Fruit fly (Drosophila melanogaster) whole organism, embryonic: ENCODE results near the gene COX6B.
A peak's percentile ranks its signal among the peaks of the same experiment; 100 is the strongest.

Source experiments
- Asciz ChIP-seq: fragments of 200-800 bp; sonication (Bioruptor generic); optimal IDR thresholded peaks from 2 replicates; lab custom pipeline; 2017; ENCODE audit warnings: missing biosample characterization, mild to moderate bottlenecking, missing genetic modification characterization, missing genetic modification reagents
- B-H2 ChIP-seq: fragments of 200-800 bp; sonication (Bioruptor generic); optimal IDR thresholded peaks from 2 replicates; lab custom pipeline; 2018; ENCODE audit warnings: missing biosample characterization, mild to moderate bottlenecking, missing genetic modification characterization
- CG11456 ChIP-seq: fragments of 200-800 bp; sonication (Bioruptor generic); IDR thresholded peaks from 3 replicates; pipeline ENCODE4 v1.3.6; 2022; ENCODE audit warnings: missing biosample characterization, missing genetic modification characterization
- CG11504 ChIP-seq: fragments of 200-800 bp; sonication (Bioruptor generic); optimal IDR thresholded peaks from 3 replicates; lab custom pipeline; 2019; ENCODE audit warnings: missing biosample characterization, mild to moderate bottlenecking, missing genetic modification characterization, moderate library complexity
- CG12744 ChIP-seq: fragments of 200-800 bp; sonication (Bioruptor generic); optimal IDR thresholded peaks from 2 replicates; lab custom pipeline; 2016; ENCODE audit warnings: missing biosample characterization, missing genetic modification characterization
- CG13424 ChIP-seq: fragments of 200-800 bp; sonication (Bioruptor generic); optimal IDR thresholded peaks from 2 replicates; lab custom pipeline; 2019; ENCODE audit warnings: missing biosample characterization, mild to moderate bottlenecking, missing genetic modification characterization, moderate library complexity
- CG13624 ChIP-seq: fragments of 200-800 bp; sonication (Bioruptor generic); optimal IDR thresholded peaks from 2 replicates; lab custom pipeline; 2016; ENCODE audit warnings: missing biosample characterization, missing genetic modification characterization
- CG14050 ChIP-seq: fragments of 200-800 bp; sonication (Bioruptor generic); IDR thresholded peaks from 3 replicates; pipeline ENCODE4 v1.3.6; 2022; ENCODE audit warnings: missing biosample characterization, missing genetic modification characterization
- CG15514 ChIP-seq: fragments of 200-800 bp; sonication (Bioruptor generic); optimal IDR thresholded peaks from 3 replicates; lab custom pipeline; 2017; ENCODE audit warnings: missing biosample characterization, missing genetic modification characterization, mild to moderate bottlenecking, moderate library complexity, missing genetic modification reagents
- CG16779 ChIP-seq: fragments of 200-800 bp; sonication (Bioruptor generic); IDR thresholded peaks from 2 replicates; pipeline ENCODE4 v1.3.6; 2022; ENCODE audit warnings: missing biosample characterization, missing genetic modification characterization
- CG17361 ChIP-seq: fragments of 200-800 bp; sonication (Bioruptor generic); IDR thresholded peaks from 3 replicates; pipeline ENCODE4 v1.3.6; 2022; ENCODE audit warnings: missing biosample characterization, missing genetic modification characterization
- CG17612 ChIP-seq: fragments of 200-800 bp; sonication (Bioruptor generic); IDR thresholded peaks from 2 replicates; pipeline ENCODE4 v1.3.6; 2022; ENCODE audit warnings: missing biosample characterization, missing genetic modification characterization
- CG5180 ChIP-seq: fragments of 200-800 bp; sonication (Bioruptor generic); optimal IDR thresholded peaks from 3 replicates; lab custom pipeline; 2017; ENCODE audit warnings: missing biosample characterization, missing genetic modification characterization, mild to moderate bottlenecking, moderate library complexity, missing genetic modification reagents
- CG6765 ChIP-seq: fragments of 200-800 bp; sonication (Bioruptor generic); optimal IDR thresholded peaks from 3 replicates; lab custom pipeline; 2017; ENCODE audit warnings: missing biosample characterization, mild to moderate bottlenecking, missing genetic modification characterization
- CG7271 ChIP-seq: fragments of 200-800 bp; sonication (Bioruptor generic); optimal IDR thresholded peaks from 2 replicates; lab custom pipeline; 2018; ENCODE audit warnings: missing biosample characterization, mild to moderate bottlenecking, missing genetic modification characterization, moderate library complexity
- CG7357 ChIP-seq: fragments of 200-800 bp; sonication (Bioruptor generic); IDR thresholded peaks from 3 replicates; pipeline ENCODE4 v1.3.6; 2022; ENCODE audit warnings: missing biosample characterization, missing genetic modification characterization
- CG7786 ChIP-seq: fragments of 200-800 bp; sonication (Bioruptor generic); optimal IDR thresholded peaks from 2 replicates; lab custom pipeline; 2016; ENCODE audit warnings: missing biosample characterization, missing genetic modification characterization
- CG8281 ChIP-seq: fragments of 200-800 bp; sonication (Bioruptor generic); optimal IDR thresholded peaks from 2 replicates; lab custom pipeline; 2018; ENCODE audit warnings: missing biosample characterization, mild to moderate bottlenecking, missing genetic modification characterization, moderate library complexity
- Camta ChIP-seq: fragments of 200-800 bp; sonication (Bioruptor generic); optimal IDR thresholded peaks from 2 replicates; lab custom pipeline; 2016; ENCODE audit warnings: missing biosample characterization, missing genetic modification characterization
- Dll ChIP-seq: fragments of 200-800 bp; sonication (Bioruptor generic); IDR thresholded peaks from 4 replicates; pipeline ENCODE4 v1.3.6; 2022; ENCODE audit warnings: missing biosample characterization, missing genetic modification characterization; ENCODE audit not compliant: partially characterized antibody
- Ets97D ChIP-seq: fragments of 200-800 bp; sonication (Bioruptor generic); optimal IDR thresholded peaks from 3 replicates; lab custom pipeline; 2016; ENCODE audit warnings: missing biosample characterization, missing genetic modification characterization
- H2.0 ChIP-seq: fragments of 200-800 bp; sonication (Bioruptor generic); IDR thresholded peaks from 2 replicates; pipeline ENCODE4 v1.3.6; 2022; ENCODE audit warnings: missing biosample characterization, missing genetic modification characterization
- Hey ChIP-seq: fragments of 200-800 bp; sonication (Bioruptor generic); optimal IDR thresholded peaks from 3 replicates; lab custom pipeline; 2018; ENCODE audit warnings: missing biosample characterization, mild to moderate bottlenecking, missing genetic modification characterization
- Hmr ChIP-seq: fragments of 200-800 bp; sonication (Bioruptor generic); optimal IDR thresholded peaks from 3 replicates; lab custom pipeline; 2017; ENCODE audit warnings: mild to moderate bottlenecking, missing biosample characterization, missing genetic modification reagents, missing genetic modification characterization
- MBD-R2 ChIP-seq: fragments of 200-800 bp; sonication (Bioruptor generic); IDR thresholded peaks from 2 replicates; pipeline ENCODE4 v1.3.6; 2022; ENCODE audit warnings: missing biosample characterization, missing genetic modification characterization
- Oli ChIP-seq: fragments of 200-800 bp; sonication (Bioruptor generic); optimal IDR thresholded peaks from 2 replicates; lab custom pipeline; 2018; ENCODE audit warnings: missing biosample characterization, mild to moderate bottlenecking, missing genetic modification characterization, moderate library complexity
- Pdp1 ChIP-seq, 2 experiments: fragments of 200-800 bp; sonication (Bioruptor generic); optimal IDR thresholded peaks; 3 replicates each; lab custom pipeline; 2016; ENCODE audit warnings: missing biosample characterization in 2 of 2, missing genetic modification characterization in 2 of 2, mild to moderate bottlenecking in 1 of 2, moderate library complexity in 1 of 2
- Ravus ChIP-seq: fragments of 200-800 bp; sonication (Bioruptor generic); IDR thresholded peaks from 2 replicates; pipeline ENCODE4 v1.3.6; 2022; ENCODE audit warnings: missing biosample characterization, missing genetic modification characterization
- Rfx ChIP-seq: fragments of 200-800 bp; sonication (Bioruptor generic); IDR thresholded peaks from 2 replicates; pipeline ENCODE4 v1.3.6; 2022; ENCODE audit warnings: missing biosample characterization, missing genetic modification characterization
- Scr ChIP-seq: fragments of 200-800 bp; sonication (Bioruptor generic); IDR thresholded peaks from 2 replicates; pipeline ENCODE4 v1.3.6; 2022; ENCODE audit warnings: missing biosample characterization, missing genetic modification characterization; ENCODE audit not compliant: partially characterized antibody
- TFAM ChIP-seq: fragments of 200-800 bp; sonication (Bioruptor generic); optimal IDR thresholded peaks from 2 replicates; lab custom pipeline; 2017; ENCODE audit warnings: missing biosample characterization, missing genetic modification characterization, inconsistent platforms
- chif ChIP-seq, 2 experiments: fragments of 200-800 bp; sonication (Bioruptor generic); optimal IDR thresholded peaks; 3 replicates each; lab custom pipeline; 2016; ENCODE audit warnings: missing biosample characterization in 2 of 2, missing genetic modification characterization in 2 of 2
- danr ChIP-seq: fragments of 200-800 bp; sonication (Bioruptor generic); IDR thresholded peaks from 2 replicates; pipeline ENCODE4 v1.3.6; 2022; ENCODE audit warnings: missing biosample characterization, missing genetic modification characterization
- ems ChIP-seq: fragments of 200-800 bp; sonication (Bioruptor generic); optimal IDR thresholded peaks from 3 replicates; lab custom pipeline; 2016; ENCODE audit warnings: missing biosample characterization, missing genetic modification characterization
- gcm ChIP-seq: fragments of 200-800 bp; sonication (Bioruptor generic); optimal IDR thresholded peaks from 2 replicates; lab custom pipeline; 2019; ENCODE audit warnings: missing biosample characterization, mild to moderate bottlenecking, missing genetic modification characterization, moderate library complexity
- gfzf ChIP-seq: fragments of 200-800 bp; sonication (Bioruptor generic); optimal IDR thresholded peaks from 2 replicates; lab custom pipeline; 2016; ENCODE audit warnings: missing biosample characterization, mild to moderate bottlenecking, missing genetic modification characterization, moderate library complexity
- her ChIP-seq: fragments of 200-800 bp; sonication (Bioruptor generic); optimal IDR thresholded peaks from 2 replicates; lab custom pipeline; 2016; ENCODE audit warnings: missing biosample characterization, missing genetic modification characterization
- hkb ChIP-seq, 2 experiments: fragments of 200-800 bp in 1 of 2; fragments of >200 bp in 1 of 2; sonication (Bioruptor generic) in 1 of 2; IDR thresholded peaks in 1 of 2; optimal IDR thresholded peaks in 1 of 2; 2 replicates each; pipeline versions ENCODE4 v1.3.6 to Lab custom; 2017 to 2022; ENCODE audit warnings: missing biosample characterization in 1 of 2, missing genetic modification characterization in 1 of 2
- insv ChIP-seq, 2 experiments: fragments of 200-800 bp; sonication (Bioruptor generic); optimal IDR thresholded peaks; 3 replicates each; lab custom pipeline; 2016 to 2018; ENCODE audit warnings: missing biosample characterization in 2 of 2, missing genetic modification characterization in 2 of 2
- oc ChIP-seq: fragments of 200-800 bp; sonication (Bioruptor generic); optimal IDR thresholded peaks from 2 replicates; lab custom pipeline; 2018; ENCODE audit warnings: missing biosample characterization, mild to moderate bottlenecking, missing genetic modification characterization, moderate library complexity
- phol ChIP-seq: fragments of 200-800 bp; sonication (Bioruptor generic); optimal IDR thresholded peaks from 3 replicates; lab custom pipeline; 2018; ENCODE audit warnings: missing biosample characterization, mild to moderate bottlenecking, missing genetic modification characterization, moderate library complexity
- pzg ChIP-seq: fragments of 200-800 bp; sonication (Bioruptor generic); optimal IDR thresholded peaks from 3 replicates; lab custom pipeline; 2018; ENCODE audit warnings: missing biosample characterization, mild to moderate bottlenecking, missing genetic modification characterization, moderate library complexity
- repo ChIP-seq: fragments of 200-800 bp; sonication (Bioruptor generic); optimal IDR thresholded peaks from 2 replicates; lab custom pipeline; 2016; ENCODE audit warnings: missing biosample characterization, missing genetic modification characterization
- salm ChIP-seq: fragments of 200-800 bp; sonication (Bioruptor generic); optimal IDR thresholded peaks from 2 replicates; lab custom pipeline; 2018; ENCODE audit warnings: missing biosample characterization, mild to moderate bottlenecking, missing genetic modification characterization
- sim ChIP-seq: fragments of 200-800 bp; sonication (Bioruptor generic); IDR thresholded peaks from 2 replicates; pipeline ENCODE4 v1.3.6; 2022; ENCODE audit warnings: missing biosample characterization, missing genetic modification characterization
- slbo ChIP-seq: fragments of 200-800 bp; sonication (Bioruptor generic); IDR thresholded peaks from 2 replicates; pipeline ENCODE4 v1.3.6; 2022; ENCODE audit warnings: missing biosample characterization, missing genetic modification characterization
- stc ChIP-seq: fragments of 200-800 bp; sonication (Bioruptor generic); IDR thresholded peaks from 2 replicates; pipeline ENCODE4 v1.3.6; 2022; ENCODE audit warnings: missing biosample characterization, missing genetic modification characterization
- toy ChIP-seq: fragments of 200-800 bp; sonication (Bioruptor generic); IDR thresholded peaks from 2 replicates; pipeline ENCODE4 v1.3.6; 2022; ENCODE audit warnings: missing biosample characterization, missing genetic modification characterization
- wek ChIP-seq: fragments of 200-800 bp; sonication (Bioruptor generic); optimal IDR thresholded peaks from 3 replicates; lab custom pipeline; 2018; ENCODE audit warnings: missing biosample characterization, mild to moderate bottlenecking, missing genetic modification characterization, moderate library complexity
- zfh1 ChIP-seq: fragments of 200-800 bp; sonication (Bioruptor generic); IDR thresholded peaks from 3 replicates; pipeline ENCODE4 v1.3.6; 2022; ENCODE audit warnings: missing biosample characterization, missing genetic modification characterization

COX6B gene

dm6 chrX:19696845-19697244, 47.3 kb downstream of the COX6B start, which contains the start of gene Cdc42 (continued):
- TF ChIP-seq Hey (no peak), CG7786 (GFP tag; lab: Kevin White, UChicago) (no peak), slbo (peak; percentile 21; the same call in 1 of the 2 replicates), Dll (GFP tag; lab: Robert Waterston, UW) (no peak), Scr (GFP tag; lab: Robert Waterston, UW) (0 out of 2 replicates have a peak, but pooled peaks have one; percentile 13), insv (GFP tag; optimal IDR thresholded peaks at IDR 0.05; lab: Kevin White, UChicago) (no peak), stc (no peak), sim (GFP tag; lab: Robert Waterston, UW) (no peak), Ravus (GFP tag; lab: Robert Waterston, UW) (no peak), hkb (optimal IDR thresholded peaks at IDR 0.05; lab: Kevin White, UChicago) (no peak), hkb (GFP tag; IDR thresholded peaks at IDR 0.05; lab: Robert Waterston, UW) (no peak), H2.0 (GFP tag; lab: Robert Waterston, UW) (peak; percentile 3; the same call in 1 of the 2 replicates), Camta (no peak), CG8281 (tag; lab: Kevin White, UChicago) (no peak), CG16779 (GFP tag; lab: Robert Waterston, UW) (no peak), pzg (GFP tag; lab: Kevin White, UChicago) (peak; percentile 66), CG15514 (GFP tag; lab: Kevin White, UChicago) (peak; percentile 42), Pdp1 (GFP tag; optimal IDR thresholded peaks at IDR 0.05; lab: Kevin White, UChicago) (peak in 1 of 2 experiments; percentile 6), CG12744 (GFP tag; lab: Kevin White, UChicago) (no peak), Oli (no peak), gfzf (GFP tag; lab: Kevin White, UChicago) (peak; percentile 58), CG13424 (tag; lab: Kevin White, UChicago) (no peak), Hmr (GFP tag; lab: Kevin White, UChicago) (no peak), CG14050 (GFP tag; lab: Robert Waterston, UW) (no peak), CG17612 (GFP tag; lab: Robert Waterston, UW) (no peak), CG13624 (GFP tag; lab: Kevin White, UChicago) (no peak), CG17361 (GFP tag; lab: Robert Waterston, UW) (no peak), CG5180 (GFP tag; lab: Kevin White, UChicago) (no peak), CG6765 (GFP tag; lab: Kevin White, UChicago) (no peak), salm (no peak), CG11456 (peak; percentile 20; the same call in 1 of the 3 replicates), oc (tag; lab: Kevin White, UChicago) (no peak), B-H2 (GFP tag; lab: Kevin White, UChicago) (no peak), phol (tag; lab: Kevin White, UChicago) (no peak), wek (GFP tag; lab: Kevin White, UChicago) (no peak), toy (GFP tag; lab: Robert Waterston, UW) (no peak), her (GFP tag; lab: Kevin White, UChicago) (no peak), Asciz (GFP tag; lab: Kevin White, UChicago) (no peak), repo (GFP tag; lab: Kevin White, UChicago) (no peak), CG7271 (tag; lab: Kevin White, UChicago) (no peak), TFAM (GFP tag; lab: Kevin White, UChicago) (no peak), chif (GFP tag; optimal IDR thresholded peaks at IDR 0.05; lab: Kevin White, UChicago) (no peak), Rfx (GFP tag; lab: Robert Waterston, UW) (peak; percentile 43; the same call in 1 of the 2 replicates), CG7357 (no peak), MBD-R2 (GFP tag; lab: Robert Waterston, UW) (peak; percentile 51), ems (no peak), CG11504 (tag; lab: Kevin White, UChicago) (no peak), Ets97D (GFP tag; lab: Kevin White, UChicago) (peak; percentile 23), danr (no peak), gcm (no peak), zfh1 (GFP tag; lab: Robert Waterston, UW) (peak; percentile 34; the same call in 2 of the 3 replicates)
